Worm (Caenorhabditis elegans): ENCODE measurements around the gene act-4.

DNA sequence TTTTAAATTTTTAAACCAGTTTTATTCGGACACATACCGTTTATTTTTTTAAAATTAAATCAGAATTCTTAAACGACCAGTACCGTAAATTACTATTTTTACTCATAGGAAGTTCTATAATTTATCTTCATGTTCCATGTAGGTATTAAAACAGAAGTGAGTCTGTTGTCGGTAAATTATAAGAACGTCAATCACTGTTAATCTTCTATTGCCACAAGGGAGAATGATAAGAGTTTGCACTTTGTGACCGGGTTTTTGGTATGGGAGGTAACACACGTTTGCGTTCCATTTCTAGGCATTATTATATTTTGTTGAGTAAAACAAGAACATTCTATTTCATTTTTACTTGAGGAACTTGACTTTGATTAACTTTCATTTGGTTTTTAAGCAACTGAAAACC is 48.6 kb downstream of the act-4 start, which contains the start of gene hsd-3:
- TF ChIP-seq C34B4.2 (tag; optimal IDR thresholded peaks at IDR 0.05) (no peak), lin-13 (GFP tag; optimal IDR thresholded peaks at IDR 0.05) (no peak), unc-98 (GFP tag; IDR thresholded peaks at IDR 0.05) (no peak), nhr-12 (tag; optimal IDR thresholded peaks at IDR 0.05) (no peak), fkh-10 (GFP tag; optimal IDR thresholded peaks at IDR 0.05) (no peak), unc-130 (tag; optimal IDR thresholded peaks at IDR 0.05) (no peak), aha-1 (tag; optimal IDR thresholded peaks at IDR 0.05) (no peak), egl-27 (tag; optimal IDR thresholded peaks at IDR 0.05) (no peak), jun-1 (tag; optimal IDR thresholded peaks at IDR 0.05) (no peak), dsc-1 (tag; optimal IDR thresholded peaks at IDR 0.05) (no peak)

All from whole organism, L1 larva.